Worm (Caenorhabditis elegans) whole organism, early embryonic: ENCODE data around the gene klf-3.

Experiments
- aly-1 ChIP-seq: sonication (generic microtip); optimal IDR thresholded peaks from 2 replicates; lab custom pipeline; 2016; ENCODE audit warnings: missing genetic modification characterization, missing compliant biosample characterization
- ama-1 ChIP-seq: fragments of 150-350 bp; optimal IDR thresholded peaks from 2 replicates; lab custom pipeline; 2014
- ceh-36 ChIP-seq: sonication (generic microtip); optimal IDR thresholded peaks from 2 replicates; lab custom pipeline; 2016; ENCODE audit warnings: missing genetic modification characterization, inconsistent platforms, missing compliant biosample characterization
- ets-7 ChIP-seq: sonication (generic microtip); optimal IDR thresholded peaks from 2 replicates; lab custom pipeline; 2016; ENCODE audit warnings: missing genotype, missing genetic modification characterization, missing compliant biosample characterization
- flt-1 ChIP-seq: fragments of 200-800 bp; sonication (Bioruptor generic); IDR thresholded peaks from 2 replicates; pipeline ENCODE4 v1.3.6; 2022; ENCODE audit warnings: missing genetic modification characterization, missing compliant biosample characterization
- hmbx-1 ChIP-seq: sonication (generic microtip); optimal IDR thresholded peaks from 2 replicates; lab custom pipeline; 2016; ENCODE audit warnings: mild to moderate bottlenecking, missing genetic modification characterization, missing compliant biosample characterization
- hmg-4 ChIP-seq: fragments of 200-800 bp; sonication (Bioruptor generic); optimal IDR thresholded peaks from 2 replicates; lab custom pipeline; 2018; ENCODE audit warnings: mild to moderate bottlenecking, missing genetic modification characterization, missing compliant biosample characterization
- hnd-1 ChIP-seq: sonication (generic microtip); optimal IDR thresholded peaks from 2 replicates; lab custom pipeline; 2016; ENCODE audit warnings: missing genetic modification characterization, missing compliant biosample characterization
- pes-1 ChIP-seq: fragments of 200-800 bp; sonication (Bioruptor generic); IDR thresholded peaks from 2 replicates; pipeline ENCODE4 v1.3.6; 2022; ENCODE audit warnings: missing genetic modification reagents, missing genetic modification characterization, missing compliant biosample characterization
- scrt-1 ChIP-seq: fragments of 200-800 bp; sonication (Bioruptor generic); IDR thresholded peaks from 2 replicates; pipeline ENCODE4 v1.3.6; 2022; ENCODE audit warnings: missing genetic modification characterization, missing compliant biosample characterization
- sea-1 ChIP-seq: fragments of 200-800 bp; sonication (Bioruptor generic); conservative IDR thresholded peaks from 2 replicates; pipeline ENCODE4 v1.3.6; 2022; ENCODE audit warnings: missing genetic modification characterization, missing compliant biosample characterization
- tbx-37 ChIP-seq: fragments of 200-800 bp; sonication (Bioruptor generic); conservative IDR thresholded peaks from 2 replicates; pipeline ENCODE4 v1.3.6; 2022; ENCODE audit warnings: missing genetic modification reagents, missing genetic modification characterization, missing compliant biosample characterization
- tra-4 ChIP-seq: sonication (generic microtip); optimal IDR thresholded peaks from 2 replicates; lab custom pipeline; 2017; ENCODE audit warnings: missing genetic modification characterization, missing compliant biosample characterization

DNA sequence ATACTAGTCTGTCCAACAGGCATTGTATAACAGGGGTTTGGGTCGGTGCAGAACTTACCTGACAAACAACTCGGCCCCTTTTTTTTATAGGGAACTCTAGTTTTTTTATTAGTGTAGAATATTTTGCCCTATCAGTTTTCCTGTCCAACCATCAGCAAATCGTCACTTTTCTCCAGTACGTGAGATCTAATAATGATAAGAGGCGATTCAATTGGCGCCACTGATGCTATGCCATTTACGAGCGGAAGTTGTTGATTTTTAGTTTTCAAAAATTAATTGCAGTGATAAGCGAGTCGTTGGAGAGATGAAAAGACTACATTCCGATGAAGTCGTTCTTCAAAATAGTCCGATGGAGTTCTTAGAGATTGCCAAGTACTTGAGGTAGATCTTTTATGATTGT lies 11.7 kb downstream of the klf-3 start:
- TF ChIP-seq ama-1 (no peak), ets-7 (no peak), tra-4 (tag; lab: Kevin White, UChicago) (no peak), pes-1 (GFP tag; lab: Robert Waterston, UW) (no peak), scrt-1 (GFP tag; lab: Robert Waterston, UW) (no peak), aly-1 (tag; lab: Kevin White, UChicago) (no peak), hnd-1 (tag; lab: Kevin White, UChicago) (no peak), flt-1 (no peak), hmbx-1 (tag; lab: Kevin White, UChicago) (no peak), sea-1 (GFP tag; lab: Robert Waterston, UW) (no peak), ceh-36 (tag; lab: Kevin White, UChicago) (no peak), hmg-4 (no peak), tbx-37 (GFP tag; lab: Robert Waterston, UW) (no peak)
